Fruit fly (Drosophila melanogaster): ENCODE data around the gene Arl8.

DNA sequence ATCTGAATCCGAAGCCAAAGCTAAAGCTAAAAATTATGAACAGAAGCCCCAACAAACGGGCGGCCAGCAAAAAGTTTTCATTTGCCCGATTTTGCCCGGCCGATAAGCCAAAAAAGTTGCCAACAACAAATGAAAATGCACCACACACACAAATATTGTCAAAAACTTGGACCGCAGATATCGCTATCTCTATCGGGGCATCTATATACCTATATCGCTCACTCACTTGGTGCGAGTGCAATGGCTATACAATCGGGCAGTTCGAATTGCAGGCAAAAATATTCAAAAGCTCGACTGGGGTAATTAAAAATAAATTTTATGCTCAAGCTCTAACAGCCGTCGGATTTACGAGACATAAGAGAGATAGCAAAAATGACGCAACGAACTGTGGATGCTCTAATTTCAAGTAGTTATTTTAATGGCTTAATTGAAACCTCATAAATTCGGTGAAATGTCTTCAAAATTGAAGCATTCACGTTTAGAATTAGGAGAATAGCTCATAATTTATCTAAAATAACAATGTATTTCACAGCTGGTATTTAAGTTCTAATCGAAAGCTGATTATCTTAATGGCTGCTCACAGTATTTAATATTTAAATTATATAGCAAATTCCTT, 49.8 kb downstream of the Arl8 start:
- TF ChIP-seq h (optimal IDR thresholded peaks at IDR 0.05) (no peak), insv (optimal IDR thresholded peaks at IDR 0.05) (no peak), psq (optimal IDR thresholded peaks at IDR 0.05) (no peak), Myc (optimal IDR thresholded peaks at IDR 0.05) (no peak), ttk (optimal IDR thresholded peaks at IDR 0.05) (no peak), Sin3A (optimal IDR thresholded peaks at IDR 0.05) (no peak)

Measured in Kc167 (cell line).